Worm (Caenorhabditis elegans) whole organism, L4 larva: ENCODE results near the gene rbg-3.

Experiments
- F10B5.3 ChIP-seq: sonication (generic microtip); optimal IDR thresholded peaks from 2 replicates; lab custom pipeline; 2016; ENCODE audit warnings: mild to moderate bottlenecking, missing genetic modification characterization, missing compliant biosample characterization
- F44E2.7 ChIP-seq: fragments of 200-800 bp; sonication (Bioruptor generic); IDR thresholded peaks from 2 replicates; pipeline ENCODE4 v2.1.2; 2022; ENCODE audit warnings: missing genetic modification characterization, missing compliant biosample characterization
- aha-1 ChIP-seq: fragments of 150-350 bp; peaks from one replicate; lab custom pipeline; 2014; ENCODE audit warnings: missing biosample characterization, missing genetic modification characterization
- attf-4 ChIP-seq: sonication (generic microtip); optimal IDR thresholded peaks from 3 replicates; lab custom pipeline; 2017; ENCODE audit warnings: missing biosample characterization, missing genetic modification characterization
- ceh-28 ChIP-seq: fragments of 150-350 bp; optimal IDR thresholded peaks from 2 replicates; lab custom pipeline; 2014; ENCODE audit warnings: missing biosample characterization, missing genetic modification reagents, missing genetic modification characterization
- ceh-62 ChIP-seq: sonication (generic microtip); optimal IDR thresholded peaks from 2 replicates; lab custom pipeline; 2017; ENCODE audit warnings: missing biosample characterization, missing genetic modification characterization
- ceh-82 ChIP-seq: sonication (generic microtip); optimal IDR thresholded peaks from 2 replicates; lab custom pipeline; 2017; ENCODE audit warnings: missing biosample characterization, missing genetic modification characterization
- daf-16 ChIP-seq, 3 experiments: sonication (generic microtip); optimal IDR thresholded peaks; 2 replicates each; lab custom pipeline; 2016 to 2017; ENCODE audit warnings: missing genetic modification characterization in 3 of 3, missing genetic modification reagents in 3 of 3, mild to moderate bottlenecking in 2 of 3, missing compliant biosample characterization in 2 of 3, missing biosample characterization in 1 of 3, moderate library complexity in 1 of 3
- dmd-6 ChIP-seq: fragments of 200-800 bp; sonication (Bioruptor generic); IDR thresholded peaks from 2 replicates; pipeline ENCODE4 v1.3.6; 2022; ENCODE audit warnings: missing genetic modification reagents, missing genetic modification characterization, missing compliant biosample characterization
- dmd-8 ChIP-seq: fragments of 200-800 bp; sonication (Bioruptor generic); IDR thresholded peaks from 2 replicates; pipeline ENCODE4 v1.3.6; 2022; ENCODE audit warnings: missing genetic modification characterization, missing compliant biosample characterization
- duxl-1 ChIP-seq: sonication (generic microtip); optimal IDR thresholded peaks from 2 replicates; lab custom pipeline; 2016; ENCODE audit warnings: mild to moderate bottlenecking, missing genetic modification characterization, moderate library complexity, missing compliant biosample characterization; ENCODE audit not compliant: poor library complexity
- dve-1 ChIP-seq: sonication (generic microtip); optimal IDR thresholded peaks from 2 replicates; lab custom pipeline; 2017; ENCODE audit warnings: antibody characterized with exemption, mild to moderate bottlenecking, missing genetic modification characterization, missing compliant biosample characterization; ENCODE audit not compliant: insufficient read depth
- fos-1 ChIP-seq: fragments of 150-350 bp; optimal IDR thresholded peaks from 2 replicates; lab custom pipeline; 2014; ENCODE audit warnings: missing biosample characterization, missing genetic modification characterization
- hlh-11 ChIP-seq: fragments of 200-800 bp; sonication (Bioruptor generic); optimal IDR thresholded peaks from 2 replicates; lab custom pipeline; 2018; ENCODE audit warnings: mild to moderate bottlenecking, missing genetic modification characterization, missing compliant biosample characterization
- hlh-30 ChIP-seq: sonication (generic microtip); optimal IDR thresholded peaks from 2 replicates; lab custom pipeline; 2017; ENCODE audit warnings: antibody characterized with exemption, mild to moderate bottlenecking, missing genetic modification characterization, missing compliant biosample characterization; ENCODE audit not compliant: insufficient read depth
- lin-1 ChIP-seq: fragments of 200-800 bp; sonication (Bioruptor generic); IDR thresholded peaks from 2 replicates; pipeline ENCODE4 v1.3.6; 2022; ENCODE audit warnings: missing genetic modification reagents, missing genetic modification characterization, missing compliant biosample characterization
- lin-13 ChIP-seq: fragments of 150-350 bp; optimal IDR thresholded peaks from 2 replicates; lab custom pipeline; 2014; ENCODE audit warnings: missing biosample characterization, missing genetic modification reagents, missing genetic modification characterization
- lin-29 ChIP-seq: fragments of 200-800 bp; sonication (Bioruptor generic); IDR thresholded peaks from 2 replicates; pipeline ENCODE4 v1.3.6; 2022; ENCODE audit warnings: missing genetic modification reagents, missing genetic modification characterization, missing compliant biosample characterization
- lin-39 ChIP-seq: fragments of 150-350 bp; optimal IDR thresholded peaks from 2 replicates; lab custom pipeline; 2014; ENCODE audit warnings: missing biosample characterization, missing genetic modification reagents, missing genetic modification characterization
- madf-5 ChIP-seq, 2 experiments: fragments of 200-800 bp; sonication (Bioruptor generic); IDR thresholded peaks; 2 replicates each; pipeline ENCODE4 v1.3.6; 2022; ENCODE audit warnings: missing compliant biosample characterization in 2 of 2, missing genetic modification characterization in 2 of 2
- madf-9 ChIP-seq: fragments of 200-800 bp; sonication (Bioruptor generic); conservative IDR thresholded peaks from 2 replicates; pipeline ENCODE4 v1.3.6; 2022; ENCODE audit warnings: missing genetic modification reagents, missing genetic modification characterization, missing compliant biosample characterization
- mdt-29 ChIP-seq: fragments of 200-800 bp; sonication (Bioruptor generic); IDR thresholded peaks from 2 replicates; pipeline ENCODE4 v1.3.6; 2022; ENCODE audit warnings: missing genetic modification reagents, missing genetic modification characterization, missing compliant biosample characterization
- mes-2 ChIP-seq: sonication (generic microtip); optimal IDR thresholded peaks from 2 replicates; lab custom pipeline; 2016; ENCODE audit warnings: missing genotype, mild to moderate bottlenecking, missing genetic modification characterization, missing compliant biosample characterization; ENCODE audit not compliant: poor library complexity, severe bottlenecking
- mxl-3 ChIP-seq: fragments of 200-800 bp; sonication (Bioruptor generic); optimal IDR thresholded peaks from 2 replicates; lab custom pipeline; 2018; ENCODE audit warnings: mild to moderate bottlenecking, missing genetic modification characterization, missing compliant biosample characterization
- nhr-102 ChIP-seq: sonication (generic microtip); optimal IDR thresholded peaks from 2 replicates; lab custom pipeline; 2016; ENCODE audit warnings: mild to moderate bottlenecking, missing genetic modification characterization, moderate library complexity, missing compliant biosample characterization
- nhr-11 ChIP-seq: fragments of 150-350 bp; optimal IDR thresholded peaks from 2 replicates; lab custom pipeline; 2014; ENCODE audit warnings: missing biosample characterization, missing genetic modification characterization
- nhr-237 ChIP-seq: sonication (generic microtip); optimal IDR thresholded peaks from 2 replicates; lab custom pipeline; 2017; ENCODE audit warnings: missing biosample characterization, missing genetic modification characterization
- nhr-28 ChIP-seq: fragments of 150-350 bp; optimal IDR thresholded peaks from 2 replicates; lab custom pipeline; 2014; ENCODE audit warnings: missing biosample characterization, missing genetic modification characterization
- nhr-76 ChIP-seq: fragments of 150-350 bp; optimal IDR thresholded peaks from 2 replicates; lab custom pipeline; 2014; ENCODE audit warnings: missing biosample characterization, missing genetic modification characterization
- pha-4 ChIP-seq, 2 experiments: fragments of 150-350 bp in 1 of 2; fragments of 200-800 bp in 1 of 2; sonication (Bioruptor generic) in 1 of 2; IDR thresholded peaks in 1 of 2; optimal IDR thresholded peaks in 1 of 2; 2 replicates each; pipeline versions ENCODE4 v1.3.6 to Lab custom; 2014 to 2022; ENCODE audit warnings: missing genetic modification characterization in 2 of 2, missing genetic modification reagents in 2 of 2, missing biosample characterization in 1 of 2, missing compliant biosample characterization in 1 of 2
- pqm-1 ChIP-seq: sonication (generic microtip); optimal IDR thresholded peaks from 2 replicates; lab custom pipeline; 2017; ENCODE audit warnings: missing biosample characterization, missing genetic modification characterization
- sdz-12 ChIP-seq: fragments of 200-800 bp; sonication (Bioruptor generic); optimal IDR thresholded peaks from 2 replicates; lab custom pipeline; 2018; ENCODE audit warnings: mild to moderate bottlenecking, missing genetic modification characterization, missing compliant biosample characterization
- spr-1 ChIP-seq: sonication (generic microtip); optimal IDR thresholded peaks from 2 replicates; lab custom pipeline; 2016; ENCODE audit warnings: mild to moderate bottlenecking, missing genetic modification characterization, missing compliant biosample characterization
- spr-3 ChIP-seq: fragments of 200-800 bp; sonication (Bioruptor generic); optimal IDR thresholded peaks from 2 replicates; lab custom pipeline; 2018; ENCODE audit warnings: mild to moderate bottlenecking, missing genetic modification characterization, missing compliant biosample characterization
- unc-62 ChIP-seq, 3 experiments: fragments of 150-350 bp in 1 of 3; sonication (generic microtip); optimal IDR thresholded peaks in 2 of 3; peaks in 1 of 3; 1 replicate in 1 of 3; 2 replicates in 2 of 3; lab custom pipeline; 2014 to 2017; ENCODE audit warnings: missing biosample characterization in 3 of 3, missing genetic modification characterization in 3 of 3, missing genetic modification reagents in 3 of 3, missing genotype in 1 of 3
- zfp-2 ChIP-seq: sonication (generic microtip); optimal IDR thresholded peaks from 2 replicates; lab custom pipeline; 2016; ENCODE audit warnings: mild to moderate bottlenecking, missing genetic modification characterization, missing compliant biosample characterization
- zip-2 ChIP-seq: fragments of 150-350 bp; optimal IDR thresholded peaks from 2 replicates; lab custom pipeline; 2014; ENCODE audit warnings: missing biosample characterization, missing genetic modification characterization
- ztf-11 ChIP-seq: fragments of 150-350 bp; optimal IDR thresholded peaks from 2 replicates; lab custom pipeline; 2014; ENCODE audit warnings: missing biosample characterization, missing genetic modification characterization

Gene rbg-3

DNA sequence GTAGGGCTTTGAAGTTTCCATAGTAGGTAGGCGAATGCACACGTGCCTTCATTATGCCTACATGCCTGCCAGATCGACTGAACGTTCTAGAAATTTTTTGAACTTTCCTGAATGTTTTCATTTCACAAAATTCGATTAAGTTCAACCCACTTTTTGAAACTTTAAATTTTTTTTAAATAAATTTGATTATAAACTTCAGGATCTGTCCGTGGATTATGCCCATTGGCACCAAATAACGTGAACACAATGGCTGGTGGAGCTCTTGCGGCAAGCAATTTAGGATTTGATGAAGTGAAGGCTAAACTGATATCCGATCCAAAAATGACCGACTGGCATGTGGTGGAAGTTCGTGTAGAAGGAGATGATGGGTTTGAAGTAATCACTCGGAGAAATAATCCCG is 18.8 kb upstream of the rbg-3 start, which contains the start of gene F17C8.7:
TSS of gene F17C8.7 (plus strand) at position 301 of the 400 bp plus-strand sequence.
- no peak for TF ChIP-seq zip-2
- no peak for TF ChIP-seq pha-4 (GFP tag; IDR thresholded peaks at IDR 0.05; lab: Robert Waterston, UW)
- TF ChIP-seq pha-4 (tag; optimal IDR thresholded peaks at IDR 0.05; lab: Kevin White, UChicago) = no peak
- TF ChIP-seq nhr-237 (tag; lab: Kevin White, UChicago) = no peak
- no peak for TF ChIP-seq madf-9 (GFP tag; lab: Robert Waterston, UW)
- no peak for TF ChIP-seq spr-1 (tag; lab: Kevin White, UChicago)
- no peak for TF ChIP-seq attf-4 (tag; lab: Kevin White, UChicago)

ce11 chrIII:4739975-4740374 is 14.2 kb upstream of the rbg-3 start, which contains the start of gene ras-2:
Gene ras-2 (minus strand): TSS chrIII:4740075.
- TF ChIP-seq F10B5.3 (tag; lab: Kevin White, UChicago) = no peak
- no peak for TF ChIP-seq mdt-29 (GFP tag; lab: Robert Waterston, UW)
- no peak for TF ChIP-seq dmd-6 (GFP tag; lab: Robert Waterston, UW)
- no peak for TF ChIP-seq fos-1 (tag; lab: Kevin White, UChicago)
- TF ChIP-seq ceh-82 = no peak
- TF ChIP-seq lin-13 (GFP tag; lab: Kevin White, UChicago) = no peak
- no peak for TF ChIP-seq lin-39 (tag; lab: Kevin White, UChicago)
- TF ChIP-seq ztf-11 = no peak
- no peak for TF ChIP-seq nhr-76 (tag; lab: Kevin White, UChicago)
- no peak for TF ChIP-seq spr-1 (tag; lab: Kevin White, UChicago)
- no peak for TF ChIP-seq duxl-1 (tag; lab: Kevin White, UChicago)
- TF ChIP-seq sdz-12 (GFP tag; lab: Kevin White, UChicago) = no peak
- TF ChIP-seq F44E2.7 (GFP tag; lab: Robert Waterston, UW) = no peak
- no peak for TF ChIP-seq zfp-2 (tag; lab: Kevin White, UChicago)

- TF ChIP-seq spr-3 (no peak), zfp-2 (tag; lab: Kevin White, UChicago) (no peak), pqm-1 (tag; lab: Kevin White, UChicago) (peak; percentile 25), lin-13 (GFP tag; lab: Kevin White, UChicago) (no peak), nhr-11 (peak; percentile 29), dmd-8 (no peak), ceh-62 (tag; lab: Kevin White, UChicago) (no peak), dve-1 (tag; lab: Kevin White, UChicago) (no peak), mxl-3 (GFP tag; lab: Kevin White, UChicago) (peak; percentile 26), attf-4 (tag; lab: Kevin White, UChicago) (no peak), nhr-28 (peak; percentile 33), lin-29 (GFP tag; lab: Robert Waterston, UW) (no peak), fos-1 (tag; lab: Kevin White, UChicago) (no peak), nhr-102 (no peak), madf-5 (GFP tag; IDR thresholded peaks at IDR 0.05; lab: Robert Waterston, UW) (no peak), aha-1 (tag; lab: Kevin White, UChicago) (no peak), ceh-28 (tag; lab: Kevin White, UChicago) (no peak), hlh-30 (tag; lab: Kevin White, UChicago) (peak; percentile 2), unc-62 (GFP tag; optimal IDR thresholded peaks at IDR 0.05 in 1 of 2; lab: Kevin White, UChicago) (peak in 1 of 2 experiments; percentile 7), unc-62 (tag; optimal IDR thresholded peaks at IDR 0.05; lab: Kevin White, UChicago) (no peak), pha-4 (GFP tag; IDR thresholded peaks at IDR 0.05; lab: Robert Waterston, UW) (no peak), pha-4 (tag; optimal IDR thresholded peaks at IDR 0.05; lab: Kevin White, UChicago) (no peak), daf-16 (GFP tag; optimal IDR thresholded peaks at IDR 0.05; lab: Kevin White, UChicago) (no peak), daf-16 (tag; optimal IDR thresholded peaks at IDR 0.05; lab: Kevin White, UChicago) (no peak), hlh-11 (tag; lab: Kevin White, UChicago) (peak; percentile 68), duxl-1 (tag; lab: Kevin White, UChicago) (no peak), lin-1 (GFP tag; lab: Robert Waterston, UW) (no peak), mes-2 (tag; lab: Kevin White, UChicago) (no peak)
These were observed 13.4 kb upstream of the rbg-3 start for ce11 chrIII:4740820-4741219.
